Fruit fly (Drosophila melanogaster) whole organism, pupa: Measurements from ENCODE around the gene CtsF.

Experiments used
- CG10348 ChIP-seq: fragments of 200-800 bp; sonication (Bioruptor generic); IDR thresholded peaks from 2 replicates; pipeline ENCODE4 v1.3.6; 2022; ENCODE audit warnings: missing biosample characterization, missing genetic modification characterization
- CG12605 ChIP-seq: fragments of 200-800 bp; sonication (Bioruptor generic); IDR thresholded peaks from 2 replicates; pipeline ENCODE4 v1.3.6; 2022; ENCODE audit warnings: missing biosample characterization, missing genetic modification characterization
- CG14655 ChIP-seq: fragments of 200-800 bp; sonication (Bioruptor generic); optimal IDR thresholded peaks from 3 replicates; lab custom pipeline; 2017; ENCODE audit warnings: mild to moderate bottlenecking, missing biosample characterization, missing genetic modification reagents, missing genetic modification characterization
- CG15710 ChIP-seq: fragments of 200-800 bp; sonication (Bioruptor generic); optimal IDR thresholded peaks from 2 replicates; lab custom pipeline; 2018; ENCODE audit warnings: missing biosample characterization, mild to moderate bottlenecking, missing genetic modification characterization, moderate library complexity
- CG17806 ChIP-seq: fragments of 200-800 bp; sonication (Bioruptor generic); optimal IDR thresholded peaks from 2 replicates; lab custom pipeline; 2018; ENCODE audit warnings: missing biosample characterization, mild to moderate bottlenecking, missing genetic modification characterization, moderate library complexity
- CG34367 ChIP-seq: fragments of 200-800 bp; sonication (Bioruptor generic); optimal IDR thresholded peaks from 2 replicates; lab custom pipeline; 2018; ENCODE audit warnings: missing biosample characterization, mild to moderate bottlenecking, missing genetic modification characterization
- EcR ChIP-seq: fragments of 200-800 bp; sonication (Bioruptor generic); optimal IDR thresholded peaks from 3 replicates; lab custom pipeline; 2019; ENCODE audit warnings: missing biosample characterization, missing genetic modification characterization, mild to moderate bottlenecking, moderate library complexity, missing genetic modification reagents
- Ets98B ChIP-seq: fragments of 200-800 bp; sonication (Bioruptor generic); IDR thresholded peaks from 2 replicates; pipeline ENCODE4 v1.3.6; 2022; ENCODE audit warnings: missing biosample characterization, missing genetic modification characterization
- Pif1B ChIP-seq: fragments of 200-800 bp; sonication (Bioruptor generic); optimal IDR thresholded peaks from 3 replicates; lab custom pipeline; 2016; ENCODE audit warnings: missing biosample characterization, missing genetic modification characterization
- fd96Ca ChIP-seq: fragments of 200-800 bp; sonication (Bioruptor generic); IDR thresholded peaks from 3 replicates; pipeline ENCODE4 v1.3.6; 2022; ENCODE audit warnings: missing biosample characterization, missing genetic modification characterization
- gl ChIP-seq: fragments of 200-800 bp; sonication (Bioruptor generic); optimal IDR thresholded peaks from 2 replicates; lab custom pipeline; 2018; ENCODE audit warnings: missing biosample characterization, mild to moderate bottlenecking, missing genetic modification characterization
- rn ChIP-seq: fragments of 200-800 bp; sonication (Bioruptor generic); IDR thresholded peaks from 2 replicates; pipeline ENCODE4 v1.3.6; 2022; ENCODE audit warnings: missing biosample characterization, missing genetic modification characterization

DNA sequence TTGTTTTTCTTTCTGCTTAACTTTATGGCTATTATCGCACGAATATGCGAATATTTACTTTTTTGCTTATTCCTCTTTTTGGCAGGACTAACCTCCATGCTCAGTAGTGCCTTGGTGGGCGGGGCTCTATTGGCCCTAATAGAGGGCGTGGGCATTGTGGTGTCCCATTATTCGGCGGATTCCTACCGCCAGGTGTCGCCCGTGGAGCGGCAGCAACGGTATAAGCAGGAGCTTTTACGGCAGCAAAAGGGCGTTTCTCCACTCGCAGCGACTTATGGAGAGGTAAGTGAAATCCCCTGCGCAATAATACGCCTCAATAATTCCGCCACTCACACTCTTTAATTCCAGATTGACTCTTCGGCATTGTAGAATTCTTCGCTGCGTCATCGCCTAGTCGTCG is 49.1 kb upstream of the CtsF start:
- TF ChIP-seq rn: peak; percentile 23; the same call in 1 of the 2 replicates
- TF ChIP-seq CG10348 (GFP tag; lab: Robert Waterston, UW): no peak
- no peak for TF ChIP-seq fd96Ca
- no peak for TF ChIP-seq CG14655 (GFP tag; lab: Kevin White, UChicago)
- no peak for TF ChIP-seq CG34367
- no peak for TF ChIP-seq Ets98B
- no peak for TF ChIP-seq gl (tag; lab: Kevin White, UChicago)
- no peak for TF ChIP-seq CG12605
- no peak for TF ChIP-seq CG17806 (tag; lab: Kevin White, UChicago)
- TF ChIP-seq EcR (GFP tag; lab: Kevin White, UChicago): no peak
- TF ChIP-seq CG15710 (tag; lab: Kevin White, UChicago): no peak
- no peak for TF ChIP-seq Pif1B (GFP tag; lab: Kevin White, UChicago)
